Fruit fly (Drosophila melanogaster): Measurements from ENCODE around the gene CG13305.
A peak's percentile ranks its signal among the peaks of the same experiment; 100 is the strongest.

The CG13305 gene

DNA sequence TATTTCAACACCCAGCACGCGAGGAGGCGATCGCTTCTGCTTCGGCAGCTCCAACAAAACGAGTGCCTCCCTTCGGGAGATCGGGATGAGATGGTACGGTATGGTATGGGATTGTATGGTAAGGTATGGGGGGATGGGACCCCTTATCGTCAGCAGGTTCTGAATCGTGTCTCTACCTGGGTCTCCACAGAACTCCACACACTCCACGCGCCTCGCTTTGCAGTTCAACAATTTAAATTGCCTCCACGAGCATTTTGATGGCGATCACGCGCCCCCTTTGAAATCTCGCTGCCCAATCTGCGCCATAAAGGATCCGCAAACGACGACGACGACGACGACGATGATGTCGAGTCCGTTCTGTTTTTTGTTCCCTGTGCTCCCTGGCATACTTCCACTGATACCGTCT is 6.0 kb upstream of the CG13305 start (continued):
- no peak for TF ChIP-seq fd59A (GFP tag; optimal IDR thresholded peaks at IDR 0.05)
- TF ChIP-seq CG6854 (GFP tag; optimal IDR thresholded peaks at IDR 0.05) = peak; percentile 87
- no peak for TF ChIP-seq CG11762 (GFP tag; optimal IDR thresholded peaks at IDR 0.05; ENCODE audit: insufficient read depth)
- no peak for TF ChIP-seq Gug (GFP tag; IDR thresholded peaks at IDR 0.05)
- TF ChIP-seq Sox14 (GFP tag; optimal IDR thresholded peaks at IDR 0.05) = no peak
- no peak for TF ChIP-seq Eip93F (GFP tag; optimal IDR thresholded peaks at IDR 0.05)
- no peak for TF ChIP-seq Ets96B (tag; optimal IDR thresholded peaks at IDR 0.05)
- TF ChIP-seq CG10669 (GFP tag; optimal IDR thresholded peaks at IDR 0.05) = no peak
- no peak for TF ChIP-seq pdm3 (GFP tag; optimal IDR thresholded peaks at IDR 0.05)
- TF ChIP-seq Sox15 (GFP tag; optimal IDR thresholded peaks at IDR 0.05) = no peak
- TF ChIP-seq dac (GFP tag; optimal IDR thresholded peaks at IDR 0.05) = no peak
- no peak for TF ChIP-seq CG10631 (GFP tag; optimal IDR thresholded peaks at IDR 0.05)
- no peak for TF ChIP-seq CG6276 (GFP tag; optimal IDR thresholded peaks at IDR 0.05)
- no peak for TF ChIP-seq CG8319 (GFP tag; optimal IDR thresholded peaks at IDR 0.05)
- no peak for TF ChIP-seq Lpt (GFP tag; optimal IDR thresholded peaks at IDR 0.05)
- no peak for TF ChIP-seq CG7368 (GFP tag; optimal IDR thresholded peaks at IDR 0.05)
- no peak for TF ChIP-seq CG8119 (GFP tag; IDR thresholded peaks at IDR 0.05)
- no peak for TF ChIP-seq CG31627 (GFP tag; optimal IDR thresholded peaks at IDR 0.05)
- no peak for TF ChIP-seq salr (GFP tag; optimal IDR thresholded peaks at IDR 0.05)
- TF ChIP-seq CG11902 (GFP tag; optimal IDR thresholded peaks at IDR 0.05) = no peak
- TF ChIP-seq topi (GFP tag; optimal IDR thresholded peaks at IDR 0.05) = no peak
- TF ChIP-seq CG6792 (GFP tag; optimal IDR thresholded peaks at IDR 0.05) = no peak
- TF ChIP-seq Ets21C (GFP tag; optimal IDR thresholded peaks at IDR 0.05) = no peak
- TF ChIP-seq eg (GFP tag; IDR thresholded peaks at IDR 0.05) = no peak
- no peak for TF ChIP-seq esn (GFP tag; optimal IDR thresholded peaks at IDR 0.05)
- peak; percentile 51 to 93 for TF ChIP-seq ss (GFP tag; optimal IDR thresholded peaks at IDR 0.05)
- TF ChIP-seq fd85E (GFP tag; optimal IDR thresholded peaks at IDR 0.05) = no peak
- TF ChIP-seq lz (GFP tag; optimal IDR thresholded peaks at IDR 0.05) = no peak
- no peak for TF ChIP-seq Blimp-1 (GFP tag; optimal IDR thresholded peaks at IDR 0.05)
- TF ChIP-seq cyc (GFP tag; optimal IDR thresholded peaks at IDR 0.05) = no peak
- TF ChIP-seq CG11294 (GFP tag; IDR thresholded peaks at IDR 0.05) = no peak

DNA sequence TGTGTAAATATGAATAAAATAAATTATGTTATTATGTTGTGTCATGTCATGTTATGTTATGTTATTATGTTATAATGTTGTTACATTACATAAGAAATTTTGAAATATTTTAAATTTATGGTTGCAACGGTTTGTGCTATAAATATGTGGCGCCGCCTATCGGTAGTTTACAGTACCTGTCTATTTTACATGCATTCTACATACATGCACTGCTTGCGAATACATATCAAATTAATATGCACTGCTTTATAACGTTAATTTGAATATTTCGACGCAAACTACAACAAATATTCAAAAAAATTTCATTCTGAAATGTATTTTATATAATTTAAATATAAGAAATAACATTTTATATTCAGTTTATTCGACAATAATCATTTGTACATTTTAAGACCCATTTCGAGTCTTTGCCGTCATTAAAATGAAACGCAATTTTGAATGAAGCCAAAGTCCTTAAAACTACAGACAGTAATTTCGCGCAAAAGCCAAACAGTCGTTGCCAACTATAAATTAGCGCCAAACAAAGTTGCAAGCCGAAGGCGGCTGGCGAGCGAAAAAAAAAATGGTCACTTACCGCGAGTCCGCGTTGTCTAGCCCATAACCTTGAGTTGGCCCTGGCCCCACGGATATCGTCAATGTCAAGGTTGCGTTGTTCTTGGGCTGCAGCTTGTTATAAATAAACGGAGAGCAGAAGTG is 5.4 kb upstream of the CG13305 start:
- TF ChIP-seq Sox14 (GFP tag; optimal IDR thresholded peaks at IDR 0.05) (no peak), dsx (GFP tag; optimal IDR thresholded peaks at IDR 0.05; ENCODE audit: poor library complexity, severe bottlenecking) (peak; percentile 98), Hr39 (GFP tag; optimal IDR thresholded peaks at IDR 0.05) (no peak), topi (GFP tag; optimal IDR thresholded peaks at IDR 0.05) (no peak)

- TF ChIP-seq lz (GFP tag; optimal IDR thresholded peaks at IDR 0.05) = no peak
- TF ChIP-seq CG8632 (GFP tag; optimal IDR thresholded peaks at IDR 0.05) = no peak
- no peak for TF ChIP-seq net (GFP tag; optimal IDR thresholded peaks at IDR 0.05)
- no peak for TF ChIP-seq CG6163 (GFP tag; IDR thresholded peaks at IDR 0.05)
- no peak for TF ChIP-seq Ets96B (tag; optimal IDR thresholded peaks at IDR 0.05)
- TF ChIP-seq salr (GFP tag; optimal IDR thresholded peaks at IDR 0.05) = no peak
- no peak for TF ChIP-seq CG3032 (tag; optimal IDR thresholded peaks at IDR 0.05)
- TF ChIP-seq CG15336 (GFP tag; IDR thresholded peaks at IDR 0.05) = no peak
- TF ChIP-seq topi (GFP tag; optimal IDR thresholded peaks at IDR 0.05) = no peak
- TF ChIP-seq fd59A (GFP tag; optimal IDR thresholded peaks at IDR 0.05) = no peak
- no peak for TF ChIP-seq CG11294 (GFP tag; IDR thresholded peaks at IDR 0.05)
- TF ChIP-seq CG3919 (GFP tag; optimal IDR thresholded peaks at IDR 0.05) = no peak
- no peak for TF ChIP-seq Eip93F (GFP tag; optimal IDR thresholded peaks at IDR 0.05)
- no peak for TF ChIP-seq pdm3 (GFP tag; optimal IDR thresholded peaks at IDR 0.05)
- no peak for TF ChIP-seq spab (GFP tag; optimal IDR thresholded peaks at IDR 0.05)
- no peak for TF ChIP-seq Smox (GFP tag; optimal IDR thresholded peaks at IDR 0.05)
- no peak for TF ChIP-seq Sox102F (GFP tag; optimal IDR thresholded peaks at IDR 0.05)
Measured at dm6 chr3L:8648836-8649235, 2.2 kb upstream of the CG13305 start, which contains the start of gene Arr2. Arr2 (minus strand) TSS chr3L:8648936.

Measured in whole organism, prepupa.